Fruit fly (Drosophila melanogaster): ENCODE data around the gene CG9922.

DNA sequence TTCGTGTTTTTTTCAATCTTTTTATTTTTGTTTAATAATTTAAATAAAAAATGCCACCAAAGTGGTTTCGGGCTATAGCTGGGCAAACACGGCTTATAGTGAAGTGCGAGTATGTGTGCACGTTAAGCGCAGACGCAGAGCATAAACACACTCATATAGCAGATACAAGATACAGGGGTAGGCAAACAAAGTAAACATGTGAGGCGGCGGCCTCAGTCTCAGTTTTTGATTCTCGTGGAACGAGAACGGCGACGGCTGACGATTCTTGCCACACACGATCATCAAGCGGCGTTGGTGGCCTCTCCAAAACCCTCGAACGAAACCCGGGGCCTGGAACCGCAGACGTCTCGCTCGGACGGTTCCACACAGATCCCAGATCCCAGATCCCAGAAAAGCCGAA, 46.1 kb downstream of the CG9922 start:
- TF ChIP-seq insv (optimal IDR thresholded peaks at IDR 0.05) (no peak), psq (optimal IDR thresholded peaks at IDR 0.05) (no peak), h (optimal IDR thresholded peaks at IDR 0.05) (no peak), Sin3A (optimal IDR thresholded peaks at IDR 0.05) (no peak), ttk (optimal IDR thresholded peaks at IDR 0.05) (no peak)

Measured in Kc167 (cell line).